Worm (Caenorhabditis elegans) whole organism, young adult: ENCODE measurements around the gene C47E8.4.

Experiments
- D2030.7 ChIP-seq: fragments of 200-800 bp; sonication (Bioruptor generic); IDR thresholded peaks from 2 replicates; pipeline ENCODE4 v1.3.6; 2022; ENCODE audit warnings: missing genetic modification reagents, missing genetic modification characterization, missing compliant biosample characterization
- F37B4.10 ChIP-seq: fragments of 200-800 bp; sonication (Bioruptor generic); IDR thresholded peaks from 2 replicates; pipeline ENCODE4 v1.3.6; 2022; ENCODE audit warnings: missing genetic modification characterization, missing compliant biosample characterization
- F49E8.2 ChIP-seq: sonication (generic microtip); optimal IDR thresholded peaks from 3 replicates; lab custom pipeline; 2017; ENCODE audit warnings: missing genetic modification characterization, mild to moderate bottlenecking, missing compliant biosample characterization, antibody characterized with exemption, moderate library complexity; ENCODE audit not compliant: insufficient read depth
- F55B11.4 ChIP-seq: sonication (generic microtip); optimal IDR thresholded peaks from 2 replicates; lab custom pipeline; 2016; ENCODE audit warnings: missing compliant biosample characterization, missing genetic modification characterization, borderline replicate concordance; ENCODE audit not compliant: insufficient read depth
- F57C9.4 ChIP-seq: sonication (generic microtip); optimal IDR thresholded peaks from 2 replicates; lab custom pipeline; 2017; ENCODE audit warnings: mild to moderate bottlenecking, missing genetic modification characterization, missing compliant biosample characterization
- akir-1 ChIP-seq: fragments of 200-800 bp; sonication (Bioruptor generic); optimal IDR thresholded peaks from 2 replicates; lab custom pipeline; 2018; ENCODE audit warnings: mild to moderate bottlenecking, missing genetic modification characterization, moderate library complexity, missing compliant biosample characterization
- aptf-2 ChIP-seq: fragments of 200-800 bp; sonication (Bioruptor generic); conservative IDR thresholded peaks from 2 replicates; pipeline ENCODE4 v1.3.6; 2022; ENCODE audit warnings: missing genetic modification reagents, missing genetic modification characterization, missing compliant biosample characterization
- atf-7 ChIP-seq: sonication (generic microtip); optimal IDR thresholded peaks from 2 replicates; lab custom pipeline; 2017; ENCODE audit warnings: mild to moderate bottlenecking, missing genetic modification characterization, missing compliant biosample characterization
- attf-3 ChIP-seq: fragments of 200-800 bp; sonication (Bioruptor generic); conservative IDR thresholded peaks from 2 replicates; pipeline ENCODE4 v1.3.6; 2022; ENCODE audit warnings: missing genetic modification reagents, missing genetic modification characterization, missing compliant biosample characterization
- attf-5 ChIP-seq: fragments of 200-800 bp; sonication (Bioruptor generic); optimal IDR thresholded peaks from 2 replicates; lab custom pipeline; 2018; ENCODE audit warnings: mild to moderate bottlenecking, missing genetic modification characterization, missing compliant biosample characterization
- bed-1 ChIP-seq: fragments of 200-800 bp; sonication (Bioruptor generic); IDR thresholded peaks from 2 replicates; pipeline ENCODE4 v1.3.6; 2022; ENCODE audit warnings: missing genetic modification reagents, missing genetic modification characterization, missing compliant biosample characterization
- bed-2 ChIP-seq: fragments of 200-800 bp; sonication (Bioruptor generic); IDR thresholded peaks from 2 replicates; pipeline ENCODE4 v1.3.6; 2022; ENCODE audit warnings: missing genetic modification reagents, missing genetic modification characterization, missing compliant biosample characterization
- cebp-2 ChIP-seq: fragments of 200-800 bp; sonication (Bioruptor generic); IDR thresholded peaks from 2 replicates; pipeline ENCODE4 v1.3.6; 2022; ENCODE audit warnings: missing genetic modification characterization, missing compliant biosample characterization
- ceh-100 ChIP-seq: fragments of 200-800 bp; sonication (Bioruptor generic); IDR thresholded peaks from 2 replicates; pipeline ENCODE4 v1.3.6; 2022; ENCODE audit warnings: missing genetic modification reagents, missing genetic modification characterization, missing compliant biosample characterization
- ceh-91 ChIP-seq: fragments of 200-800 bp; sonication (Bioruptor generic); IDR thresholded peaks from 2 replicates; pipeline ENCODE4 v1.3.6; 2022; ENCODE audit warnings: missing genetic modification reagents, missing genetic modification characterization, missing compliant biosample characterization
- dpff-1 ChIP-seq: sonication (generic microtip); optimal IDR thresholded peaks from 2 replicates; lab custom pipeline; 2017; ENCODE audit warnings: mild to moderate bottlenecking, missing genetic modification characterization, missing compliant biosample characterization
- egl-44 ChIP-seq: fragments of 200-800 bp; sonication (Bioruptor generic); IDR thresholded peaks from 2 replicates; pipeline ENCODE4 v1.3.6; 2022; ENCODE audit warnings: missing genetic modification reagents, missing genetic modification characterization, missing compliant biosample characterization
- egrh-3 ChIP-seq: fragments of 200-800 bp; sonication (Bioruptor generic); IDR thresholded peaks from 2 replicates; pipeline ENCODE4 v1.3.6; 2022; ENCODE audit warnings: missing genetic modification reagents, missing genetic modification characterization, missing compliant biosample characterization
- gei-17 ChIP-seq: fragments of 200-800 bp; sonication (Bioruptor generic); optimal IDR thresholded peaks from 2 replicates; lab custom pipeline; 2018; ENCODE audit warnings: mild to moderate bottlenecking, missing genetic modification characterization, missing compliant biosample characterization
- him-1 ChIP-seq: sonication (generic microtip); optimal IDR thresholded peaks from 2 replicates; lab custom pipeline; 2016; ENCODE audit warnings: missing genotype, missing genetic modification reagents, missing genetic modification characterization, missing compliant biosample characterization
- hlh-26 ChIP-seq: fragments of 200-800 bp; sonication (Bioruptor generic); conservative IDR thresholded peaks from 2 replicates; pipeline ENCODE4 v1.3.6; 2022; ENCODE audit warnings: missing genetic modification reagents, missing genetic modification characterization, missing compliant biosample characterization
- lin-26 ChIP-seq: fragments of 200-800 bp; sonication (Bioruptor generic); IDR thresholded peaks from 2 replicates; pipeline ENCODE4 v1.3.6; 2022; ENCODE audit warnings: missing genetic modification reagents, missing genetic modification characterization, missing compliant biosample characterization
- lir-1 ChIP-seq: fragments of 200-800 bp; sonication (Bioruptor generic); conservative IDR thresholded peaks from 2 replicates; pipeline ENCODE4 v1.3.6; 2022; ENCODE audit warnings: missing genetic modification reagents, missing genetic modification characterization, missing compliant biosample characterization
- lsl-1 ChIP-seq: fragments of 200-800 bp; sonication (Bioruptor generic); optimal IDR thresholded peaks from 2 replicates; lab custom pipeline; 2018; ENCODE audit warnings: mild to moderate bottlenecking, missing genetic modification characterization, moderate library complexity, missing compliant biosample characterization
- madf-6 ChIP-seq: fragments of 200-800 bp; sonication (Bioruptor generic); IDR thresholded peaks from 2 replicates; pipeline ENCODE4 v1.3.6; 2022; ENCODE audit warnings: missing genetic modification reagents, missing genetic modification characterization, missing compliant biosample characterization
- mcd-1 ChIP-seq: fragments of 200-800 bp; sonication (Bioruptor generic); IDR thresholded peaks from 2 replicates; pipeline ENCODE4 v1.3.6; 2022; ENCODE audit warnings: missing genetic modification reagents, missing genetic modification characterization, missing compliant biosample characterization
- mel-28 ChIP-seq: sonication (generic microtip); optimal IDR thresholded peaks from 2 replicates; lab custom pipeline; 2016; ENCODE audit warnings: borderline replicate concordance, mild to moderate bottlenecking, missing genetic modification characterization, missing compliant biosample characterization
- mxl-1 ChIP-seq: sonication (generic microtip); optimal IDR thresholded peaks from 2 replicates; lab custom pipeline; 2016; ENCODE audit warnings: missing genetic modification characterization, missing compliant biosample characterization
- nhr-27 ChIP-seq: fragments of 200-800 bp; sonication (Bioruptor generic); optimal IDR thresholded peaks from 2 replicates; lab custom pipeline; 2018; ENCODE audit warnings: mild to moderate bottlenecking, missing genetic modification characterization, moderate library complexity, missing compliant biosample characterization
- snpc-1.1 ChIP-seq: sonication (generic microtip); optimal IDR thresholded peaks from 2 replicates; lab custom pipeline; 2017; ENCODE audit warnings: missing genetic modification characterization, mild to moderate bottlenecking, missing compliant biosample characterization, antibody characterized with exemption, moderate library complexity, missing genotype, missing genetic modification reagents; ENCODE audit not compliant: insufficient read depth
- unc-62 ChIP-seq: fragments of 150-350 bp; optimal IDR thresholded peaks from 2 replicates; lab custom pipeline; 2014; ENCODE audit warnings: missing biosample characterization, missing genetic modification reagents, missing genetic modification characterization
- zfh-2 ChIP-seq: fragments of 200-800 bp; sonication (Bioruptor generic); conservative IDR thresholded peaks from 2 replicates; pipeline ENCODE4 v1.3.6; 2022; ENCODE audit warnings: missing genetic modification reagents, missing genetic modification characterization, missing compliant biosample characterization
- ztf-25 ChIP-seq: fragments of 200-800 bp; sonication (Bioruptor generic); IDR thresholded peaks from 2 replicates; pipeline ENCODE4 v1.3.6; 2022; ENCODE audit warnings: missing genetic modification reagents, missing genetic modification characterization, missing compliant biosample characterization
- ztf-28 ChIP-seq: fragments of 200-800 bp; sonication (Bioruptor generic); IDR thresholded peaks from 2 replicates; pipeline ENCODE4 v1.3.6; 2022; ENCODE audit warnings: missing genetic modification reagents, missing genetic modification characterization, missing compliant biosample characterization

The C47E8.4 gene

DNA sequence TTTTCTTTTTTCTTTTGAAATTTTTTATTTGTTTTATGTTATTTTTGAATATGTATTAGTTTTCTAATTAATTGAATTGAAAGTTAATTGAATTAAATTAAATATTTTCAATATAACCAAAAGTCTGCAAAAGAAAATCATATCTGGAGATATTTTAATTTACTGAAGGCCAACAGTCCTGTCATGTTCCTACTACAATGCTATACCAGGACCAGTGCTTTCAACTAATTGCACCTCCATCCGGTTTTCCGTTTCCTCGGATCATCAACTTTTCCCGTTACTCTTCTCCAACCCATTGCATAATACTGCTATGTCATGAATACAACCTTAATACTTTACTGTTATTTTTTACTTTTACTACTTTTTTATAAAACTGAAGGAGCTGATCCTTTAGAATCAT is 27.0 kb upstream of the C47E8.4 start, which contains the start of gene R08A2.5:
Gene R08A2.5, plus strand, starts transcription at position 301 of the 400 bp plus-strand sequence.
- no peak for TF ChIP-seq bed-2 (GFP tag; lab: Robert Waterston, UW)
- no peak for TF ChIP-seq ceh-91
- TF ChIP-seq lsl-1: no peak
- no peak for TF ChIP-seq attf-3 (GFP tag; lab: Robert Waterston, UW)
- no peak for TF ChIP-seq F55B11.4
- no peak for TF ChIP-seq ztf-28 (GFP tag; lab: Robert Waterston, UW)
- no peak for TF ChIP-seq unc-62 (GFP tag; lab: Kevin White, UChicago)
- TF ChIP-seq atf-7 (tag; lab: Kevin White, UChicago): no peak
- TF ChIP-seq D2030.7 (GFP tag; lab: Robert Waterston, UW): no peak
- TF ChIP-seq F57C9.4 (tag; lab: Kevin White, UChicago): no peak
- TF ChIP-seq lir-1 (GFP tag; lab: Robert Waterston, UW): no peak
- no peak for TF ChIP-seq F37B4.10 (GFP tag; lab: Robert Waterston, UW)
- TF ChIP-seq egrh-3: no peak
- no peak for TF ChIP-seq cebp-2 (GFP tag; lab: Robert Waterston, UW)
- TF ChIP-seq ceh-100 (GFP tag; lab: Robert Waterston, UW): no peak
- no peak for TF ChIP-seq bed-1
- no peak for TF ChIP-seq dpff-1 (tag; lab: Kevin White, UChicago)
- no peak for TF ChIP-seq mxl-1 (tag; lab: Kevin White, UChicago)

DNA sequence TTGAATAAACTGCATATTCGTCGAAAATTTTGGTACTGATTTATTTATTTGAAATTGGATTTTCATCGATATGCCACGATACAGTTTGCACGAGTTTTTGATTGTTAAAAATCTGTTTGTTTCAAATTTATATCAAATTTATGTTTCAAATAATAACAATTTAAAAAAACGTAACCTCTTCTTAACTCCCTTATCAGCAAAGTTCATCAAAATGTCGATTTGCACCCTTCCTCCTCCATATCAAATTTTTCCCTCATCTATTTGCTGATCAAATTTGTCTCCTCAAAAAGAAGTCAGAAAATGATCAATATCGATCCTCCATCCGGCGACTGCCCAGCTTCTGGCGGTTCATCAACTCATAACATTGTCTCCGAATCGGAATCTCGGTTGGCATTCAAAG is 25.8 kb upstream of the C47E8.4 start, which contains the start of gene ssp-33:
Gene ssp-33, plus strand, starts transcription at position 301 of the 400 bp plus-strand sequence.
- TF ChIP-seq egl-44 (GFP tag; lab: Robert Waterston, UW) (no peak), attf-5 (GFP tag; lab: Kevin White, UChicago) (no peak), mel-28 (no peak), egrh-3 (no peak), hlh-26 (GFP tag; lab: Robert Waterston, UW) (no peak), F49E8.2 (tag; lab: Kevin White, UChicago) (no peak), bed-1 (no peak), nhr-27 (tag; lab: Kevin White, UChicago) (no peak), him-1 (tag; lab: Kevin White, UChicago) (no peak), ztf-28 (GFP tag; lab: Robert Waterston, UW) (no peak), aptf-2 (GFP tag; lab: Robert Waterston, UW) (no peak), lin-26 (GFP tag; lab: Robert Waterston, UW) (no peak), ztf-25 (GFP tag; lab: Robert Waterston, UW) (no peak), D2030.7 (GFP tag; lab: Robert Waterston, UW) (no peak), akir-1 (GFP tag; lab: Kevin White, UChicago) (no peak), zfh-2 (GFP tag; lab: Robert Waterston, UW) (no peak), madf-6 (GFP tag; lab: Robert Waterston, UW) (no peak), lir-1 (GFP tag; lab: Robert Waterston, UW) (no peak), gei-17 (GFP tag; lab: Kevin White, UChicago) (no peak)

DNA sequence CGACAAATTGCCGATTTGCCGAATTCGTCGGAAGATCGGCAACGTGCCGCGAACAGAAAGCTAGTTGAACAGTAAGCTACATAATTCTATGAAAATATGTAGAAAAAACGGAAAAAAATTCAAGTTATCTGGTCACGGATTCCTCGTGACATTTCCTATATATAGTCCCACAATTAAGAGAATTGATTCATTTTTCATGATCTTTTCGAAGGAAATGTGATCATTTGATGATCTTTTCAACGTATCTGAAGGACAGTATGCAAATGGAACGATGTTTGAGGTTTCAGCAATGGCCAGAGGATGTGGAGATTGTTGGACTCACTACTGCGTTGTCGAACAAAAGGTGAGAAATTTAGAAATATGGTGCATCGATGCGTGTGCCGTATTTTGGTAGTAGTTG is 22.7 kb upstream of the C47E8.4 start, which contains the start of gene R08A2.9:
Gene R08A2.9, plus strand, starts transcription at position 301 of the 400 bp plus-strand sequence.
- no peak for TF ChIP-seq snpc-1.1 (tag; lab: Kevin White, UChicago)
- TF ChIP-seq unc-62 (GFP tag; lab: Kevin White, UChicago): no peak
- TF ChIP-seq mcd-1 (GFP tag; lab: Robert Waterston, UW): no peak
